Fruit fly (Drosophila melanogaster) whole organism, embryonic: Measurements from ENCODE around the gene CG31910.

ENCODE experiments used
- Ada2b ChIP-seq: fragments of 200-800 bp; sonication (Bioruptor generic); IDR thresholded peaks from 2 replicates; pipeline ENCODE4 v1.3.6; 2022; ENCODE audit warnings: missing biosample characterization, missing genetic modification characterization
- CG15601 ChIP-seq: fragments of 200-800 bp; sonication (Bioruptor generic); optimal IDR thresholded peaks from 3 replicates; lab custom pipeline; 2019; ENCODE audit warnings: missing biosample characterization, mild to moderate bottlenecking, missing genetic modification characterization, moderate library complexity
- Dad ChIP-seq: fragments of 200-800 bp; sonication (Bioruptor generic); optimal IDR thresholded peaks from 3 replicates; lab custom pipeline; 2016; ENCODE audit warnings: missing biosample characterization, missing genetic modification characterization
- Dll ChIP-seq: fragments of 200-800 bp; sonication (Bioruptor generic); IDR thresholded peaks from 4 replicates; pipeline ENCODE4 v1.3.6; 2022; ENCODE audit warnings: missing biosample characterization, missing genetic modification characterization; ENCODE audit not compliant: partially characterized antibody
- Side ChIP-seq: fragments of 200-800 bp; sonication (Bioruptor generic); optimal IDR thresholded peaks from 2 replicates; lab custom pipeline; 2016; ENCODE audit warnings: missing biosample characterization, missing genetic modification characterization
- shn ChIP-seq: fragments of 200-800 bp; sonication (Bioruptor generic); optimal IDR thresholded peaks from 3 replicates; lab custom pipeline; 2016; ENCODE audit warnings: missing biosample characterization, missing genetic modification characterization
- vfl ChIP-seq: fragments of 200-800 bp; sonication (Bioruptor generic); optimal IDR thresholded peaks from 2 replicates; lab custom pipeline; 2016; ENCODE audit warnings: missing biosample characterization, missing genetic modification characterization
- zfh1 ChIP-seq: fragments of 200-800 bp; sonication (Bioruptor generic); IDR thresholded peaks from 3 replicates; pipeline ENCODE4 v1.3.6; 2022; ENCODE audit warnings: missing biosample characterization, missing genetic modification characterization

DNA sequence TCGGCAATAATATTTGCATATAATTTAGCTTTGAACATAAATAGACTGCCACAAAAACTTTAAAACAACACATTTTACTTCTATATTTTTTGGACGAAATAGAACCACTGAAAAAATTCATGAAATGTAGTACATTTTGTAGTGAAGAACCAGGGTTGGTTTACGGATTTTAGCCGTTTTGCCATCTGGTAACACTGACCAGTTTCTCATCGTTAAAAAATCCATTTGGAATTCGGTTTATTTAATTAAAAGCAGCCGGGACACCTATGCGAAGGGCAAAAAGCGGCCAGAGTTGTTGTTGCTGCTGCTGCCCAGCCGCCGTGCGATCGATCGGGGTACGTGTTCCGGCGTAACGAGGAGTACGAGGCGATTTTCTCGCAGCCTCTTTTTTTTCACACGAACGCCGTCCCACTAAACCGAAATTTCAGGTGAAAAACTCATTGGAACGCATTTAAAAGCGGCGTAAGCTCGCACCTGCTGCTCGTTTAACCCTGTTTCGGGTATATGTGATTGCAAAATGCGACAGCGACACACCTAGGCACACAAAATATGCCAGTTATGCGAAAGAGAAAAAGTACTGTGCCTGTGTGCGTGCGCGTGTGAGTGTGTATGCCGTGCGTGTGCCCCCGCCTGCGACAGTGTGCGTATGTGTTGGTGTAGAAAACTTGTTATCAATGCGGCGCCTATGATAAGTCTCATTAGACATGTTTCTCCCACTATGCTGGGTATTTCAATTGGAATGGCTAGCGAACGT lies 21.5 kb downstream of the CG31910 start, which contains the start of gene Liprin-alpha:
- TF ChIP-seq shn (GFP tag; lab: Kevin White, UChicago): no peak
- TF ChIP-seq Ada2b (GFP tag; lab: Robert Waterston, UW): no peak
- no peak for TF ChIP-seq Dad (GFP tag; lab: Kevin White, UChicago)
- TF ChIP-seq Side (GFP tag; lab: Kevin White, UChicago): no peak
- no peak for TF ChIP-seq zfh1 (GFP tag; lab: Robert Waterston, UW)
- TF ChIP-seq Dll: no peak
- TF ChIP-seq CG15601 (tag; lab: Kevin White, UChicago): no peak
- no peak for TF ChIP-seq vfl (GFP tag; lab: Kevin White, UChicago)
